Fruit fly (Drosophila melanogaster): ENCODE results near the gene CG8086.

Gene CG8086

dm6 chr2L:8266670-8267435 is 9.6 kb upstream of the CG8086 start (continued):
- no peak for TF ChIP-seq ERR (GFP tag; optimal IDR thresholded peaks at IDR 0.05)
- no peak for TF ChIP-seq CG10209 (GFP tag; optimal IDR thresholded peaks at IDR 0.05)
- peak; percentile 80; the same call in 1 of the 2 replicates for TF ChIP-seq vvl (GFP tag; IDR thresholded peaks at IDR 0.05)
- TF ChIP-seq Poxn (GFP tag; IDR thresholded peaks at IDR 0.05): no peak
- no peak for TF ChIP-seq CG9817 (tag; optimal IDR thresholded peaks at IDR 0.05)
- no peak for TF ChIP-seq dm (GFP tag; optimal IDR thresholded peaks at IDR 0.05)
- TF ChIP-seq CG7786 (GFP tag; optimal IDR thresholded peaks at IDR 0.05): no peak
- TF ChIP-seq eve (GFP tag; optimal IDR thresholded peaks at IDR 0.05): peak in 1 of 2 experiments; percentile 66
- no peak for TF ChIP-seq sima (GFP tag; optimal IDR thresholded peaks at IDR 0.05)
- no peak for TF ChIP-seq CG32767 (GFP tag; IDR thresholded peaks at IDR 0.05)
- TF ChIP-seq CG14014 (GFP tag; IDR thresholded peaks at IDR 0.05): no peak
- no peak for TF ChIP-seq tio (GFP tag; optimal IDR thresholded peaks at IDR 0.05)
- no peak for TF ChIP-seq CG8944 (GFP tag; optimal IDR thresholded peaks at IDR 0.05)
- no peak for TF ChIP-seq gt (GFP tag; IDR thresholded peaks at IDR 0.05)
- peak; percentile 6 for TF ChIP-seq D19A (tag; optimal IDR thresholded peaks at IDR 0.05)
- no peak for TF ChIP-seq grau (tag; optimal IDR thresholded peaks at IDR 0.05)
- TF ChIP-seq CG2199 (GFP tag; IDR thresholded peaks at IDR 0.05): peak; percentile 7; the same call in 1 of the 3 replicates
- TF ChIP-seq jumu (GFP tag; optimal IDR thresholded peaks at IDR 0.05): no peak

DNA sequence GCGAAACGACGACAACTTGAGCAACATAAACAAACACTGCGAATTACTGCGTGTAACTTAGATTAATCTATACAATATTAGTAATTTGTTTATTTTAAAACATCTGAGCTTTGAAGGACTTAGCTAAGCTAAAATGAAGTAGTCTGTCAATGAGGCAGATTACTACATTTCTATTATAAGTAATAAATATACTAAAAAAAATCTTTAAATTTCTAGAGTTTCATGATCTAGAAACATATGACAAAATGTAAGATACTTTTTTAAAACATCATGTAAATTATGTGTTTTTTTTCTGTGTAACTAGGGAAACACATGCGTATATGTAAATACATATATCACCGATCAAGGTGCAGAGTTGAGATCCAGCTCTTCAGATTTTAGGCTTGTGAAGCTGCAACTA is 8.8 kb upstream of the CG8086 start:
- TF ChIP-seq esg (GFP tag; conservative IDR thresholded peaks at IDR 0.05) (peak; percentile 54), mirr (GFP tag; optimal IDR thresholded peaks at IDR 0.05) (no peak), nau (GFP tag; optimal IDR thresholded peaks at IDR 0.05) (peak; percentile 63), gsb-n (tag; optimal IDR thresholded peaks at IDR 0.05) (peak; percentile 28), D (optimal IDR thresholded peaks at IDR 0.05) (no peak), D (GFP tag; optimal IDR thresholded peaks at IDR 0.05) (peak; percentile 40), lmd (GFP tag; IDR thresholded peaks at IDR 0.05) (peak; percentile 66), ranshi (GFP tag; IDR thresholded peaks at IDR 0.05) (0 out of 2 replicates have a peak, but pooled peaks have one; percentile 45), Ets65A (GFP tag) (peak; percentile 80), CG8281 (tag; optimal IDR thresholded peaks at IDR 0.05) (peak; percentile 36), Ravus (GFP tag; IDR thresholded peaks at IDR 0.05) (no peak), cg (GFP tag; optimal IDR thresholded peaks at IDR 0.05) (no peak), Aef1 (GFP tag; IDR thresholded peaks at IDR 0.05) (peak; percentile 43; the same call in 1 of the 3 replicates), ind (GFP tag; optimal IDR thresholded peaks at IDR 0.05) (peak; percentile 1), E2f2 (GFP tag; IDR thresholded peaks at IDR 0.05) (peak; percentile 19; the same call in 1 of the 2 replicates), Nf-YB (GFP tag; optimal IDR thresholded peaks at IDR 0.05) (peak; percentile 44), fd96Cb (tag; optimal IDR thresholded peaks at IDR 0.05) (peak; percentile 66), Bgb (GFP tag; IDR thresholded peaks at IDR 0.05; ENCODE audit: partially characterized antibody) (no peak), CG10147 (GFP tag; optimal IDR thresholded peaks at IDR 0.05) (peak; percentile 58), Myb (GFP tag; optimal IDR thresholded peaks at IDR 0.05) (no peak), CG6175 (GFP tag; IDR thresholded peaks at IDR 0.05) (no peak), dmrt11E (tag; optimal IDR thresholded peaks at IDR 0.05) (no peak), CG15269 (tag; optimal IDR thresholded peaks at IDR 0.05) (peak; percentile 87), gcm2 (GFP tag; optimal IDR thresholded peaks at IDR 0.05) (no peak), oc (tag; optimal IDR thresholded peaks at IDR 0.05) (peak; percentile 9), Ssrp (tag; optimal IDR thresholded peaks at IDR 0.05) (peak; percentile 72), CG15514 (GFP tag; optimal IDR thresholded peaks at IDR 0.05) (peak; percentile 31), Oaz (GFP tag; IDR thresholded peaks at IDR 0.05) (peak; percentile 28; the same call in 1 of the 2 replicates), dysf (GFP tag; IDR thresholded peaks at IDR 0.05) (peak; percentile 61; the same call in 2 of the 3 replicates), CG11723 (GFP tag; optimal IDR thresholded peaks at IDR 0.05) (peak; percentile 33), CG12219 (GFP tag; optimal IDR thresholded peaks at IDR 0.05) (peak; percentile 44), cad (GFP tag; optimal IDR thresholded peaks at IDR 0.05) (no peak)

All from whole organism, embryonic.